Worm (Caenorhabditis elegans): ENCODE results near the gene F40A3.6.

F40A3.6 gene

DNA sequence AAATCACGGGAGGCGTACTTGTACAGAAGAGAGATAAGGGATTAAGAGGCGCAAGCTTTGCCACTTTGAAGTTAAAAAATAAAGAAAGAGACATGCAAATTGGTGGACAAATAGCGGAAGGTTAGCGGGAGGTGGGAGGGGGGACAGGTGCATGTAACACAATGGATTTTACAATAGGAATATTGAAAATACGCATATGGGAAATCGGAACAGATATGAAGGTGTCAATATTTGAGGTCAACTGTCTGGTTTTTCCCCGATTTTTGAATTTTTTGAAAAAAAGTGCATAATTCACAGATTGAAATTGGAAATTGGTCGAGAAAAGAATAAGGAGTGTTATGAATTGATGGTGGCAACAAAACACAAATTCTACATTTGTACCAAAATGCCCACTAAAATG is 31.9 kb downstream of the F40A3.6 start, which contains the start of gene C37C3.17:
TSS of gene C37C3.17 (minus strand) at position 101 of the 400 bp plus-strand sequence.
- TF ChIP-seq nhr-84 (tag; optimal IDR thresholded peaks at IDR 0.05) (no peak), dpl-1 (GFP tag; optimal IDR thresholded peaks at IDR 0.05) (no peak), lin-14 (GFP tag; optimal IDR thresholded peaks at IDR 0.05) (no peak), unc-130 (tag; optimal IDR thresholded peaks at IDR 0.05) (no peak), tlp-1 (tag; optimal IDR thresholded peaks at IDR 0.05) (no peak), mab-9 (GFP tag; IDR thresholded peaks at IDR 0.05) (no peak), hlh-17 (GFP tag; optimal IDR thresholded peaks at IDR 0.05; ENCODE audit: borderline replicate concordance) (no peak), fkh-10 (GFP tag; optimal IDR thresholded peaks at IDR 0.05) (no peak), zip-4 (GFP tag; optimal IDR thresholded peaks at IDR 0.05) (no peak), nhr-77 (tag; optimal IDR thresholded peaks at IDR 0.05) (no peak), aha-1 (tag; optimal IDR thresholded peaks at IDR 0.05) (no peak), nhr-28 (tag; optimal IDR thresholded peaks at IDR 0.05) (no peak), pag-3 (tag; optimal IDR thresholded peaks at IDR 0.05; ENCODE audit: borderline replicate concordance, insufficient read depth) (no peak), hlh-4 (tag; optimal IDR thresholded peaks at IDR 0.05) (no peak), ceh-8 (GFP tag; optimal IDR thresholded peaks at IDR 0.05) (no peak)

DNA sequence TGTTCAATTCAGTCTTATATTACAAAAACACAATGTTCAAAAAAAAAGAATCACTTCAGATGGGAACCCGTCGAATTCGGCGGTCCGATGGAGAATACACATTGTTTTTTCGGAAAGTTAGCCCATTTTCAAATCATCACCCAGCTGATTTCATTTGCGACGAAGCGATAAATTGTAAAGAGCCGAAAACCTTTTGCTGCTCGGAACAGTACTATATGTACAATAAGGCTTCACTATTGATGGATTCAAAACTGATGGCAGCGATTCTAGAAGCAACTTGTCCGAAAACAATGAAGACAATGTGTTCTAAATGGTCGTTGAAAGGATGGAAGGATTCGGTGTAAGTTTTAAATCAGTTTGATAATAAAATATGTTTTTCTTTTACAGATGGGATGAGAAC is 35.7 kb downstream of the F40A3.6 start, which contains the start of gene C37C3.1:
TSS of gene C37C3.1 (plus strand) at position 33 of the 400 bp plus-strand sequence.
- no peak for TF ChIP-seq nhr-85 (tag)
- TF ChIP-seq ama-1 (optimal IDR thresholded peaks at IDR 0.05): peak; percentile 47
- TF ChIP-seq jun-1 (tag; optimal IDR thresholded peaks at IDR 0.05): no peak
- peak in 1 of 2 experiments; percentile 13 for TF ChIP-seq efl-1 (optimal IDR thresholded peaks at IDR 0.05)
- TF ChIP-seq efl-1 (GFP tag; optimal IDR thresholded peaks at IDR 0.05 in 1 of 2): no peak
- no peak for TF ChIP-seq egl-13 (tag; optimal IDR thresholded peaks at IDR 0.05)
- no peak for TF ChIP-seq nhr-12 (tag; optimal IDR thresholded peaks at IDR 0.05)
- no peak for TF ChIP-seq lin-14 (GFP tag; optimal IDR thresholded peaks at IDR 0.05)
- no peak for TF ChIP-seq fos-1 (tag; optimal IDR thresholded peaks at IDR 0.05)
- TF ChIP-seq lsy-2 (tag; optimal IDR thresholded peaks at IDR 0.05): peak in 1 of 2 experiments; percentile 26
- TF ChIP-seq ztf-11 (tag; optimal IDR thresholded peaks at IDR 0.05): no peak

DNA sequence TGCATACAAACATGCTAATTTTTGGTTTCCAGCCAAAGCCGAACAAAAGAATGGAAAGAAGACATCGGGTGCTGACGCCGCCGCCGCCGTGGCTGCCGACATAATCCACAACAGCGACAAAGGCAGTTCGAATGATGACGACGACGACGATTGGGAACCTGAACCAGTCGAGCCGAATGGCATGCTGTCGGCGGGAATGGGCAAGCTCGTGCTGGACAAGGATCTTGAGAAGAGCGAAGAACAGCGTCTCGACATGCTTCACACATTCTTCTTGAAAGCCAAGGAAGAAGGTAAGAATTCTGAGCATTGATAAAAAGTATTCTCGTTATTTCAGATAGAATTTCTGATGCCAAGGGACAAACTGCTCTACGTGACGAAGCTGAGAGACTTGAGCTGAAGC is 37.0 kb downstream of the F40A3.6 start:
- TF ChIP-seq efl-1 (optimal IDR thresholded peaks at IDR 0.05) (no peak), efl-1 (GFP tag; optimal IDR thresholded peaks at IDR 0.05 in 1 of 2) (peak in 1 of 2 experiments; percentile 63), ceh-8 (GFP tag; optimal IDR thresholded peaks at IDR 0.05) (no peak)

DNA sequence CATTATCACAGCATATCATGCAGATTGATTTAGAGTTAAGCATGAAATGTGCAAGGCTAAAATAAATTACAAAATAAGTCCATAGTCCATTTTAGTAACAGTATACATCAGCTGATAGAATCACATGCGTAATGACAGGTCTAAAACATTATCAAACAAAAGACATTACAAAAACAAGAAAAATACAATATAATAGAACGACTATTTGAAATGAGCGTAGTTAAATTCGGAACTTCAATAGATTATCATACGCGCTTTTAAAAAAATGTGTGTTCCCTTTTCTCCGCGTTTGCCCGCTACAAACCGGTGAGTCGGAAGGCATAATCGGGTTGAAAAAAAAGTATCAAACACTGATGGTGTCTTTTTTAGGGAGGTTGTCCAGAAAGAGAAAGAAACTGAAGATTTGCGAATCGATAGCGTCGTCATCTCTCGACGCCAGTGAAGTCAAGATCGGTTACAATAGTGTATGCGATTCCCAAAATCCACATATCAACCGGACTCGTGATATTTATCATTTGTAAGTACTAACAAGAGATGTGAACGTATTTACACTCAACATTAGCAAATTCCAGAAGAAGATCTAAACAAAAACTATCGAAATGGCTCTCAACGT is 38.2 kb downstream of the F40A3.6 start, which contains the start of gene C37C3.2:
TSS of gene C37C3.2 (plus strand) at position 563 of the 613 bp plus-strand sequence.
- TF ChIP-seq lin-15B (tag; optimal IDR thresholded peaks at IDR 0.05) (no peak), ets-5 (GFP tag; IDR thresholded peaks at IDR 0.05) (no peak), nhr-85 (tag) (peak; percentile 39), ceh-63 (GFP tag; optimal IDR thresholded peaks at IDR 0.05) (no peak), hpl-2 (GFP tag; optimal IDR thresholded peaks at IDR 0.05) (no peak), C16A3.4 (tag; optimal IDR thresholded peaks at IDR 0.05) (no peak), lin-35 (GFP tag; optimal IDR thresholded peaks at IDR 0.05) (peak in 1 of 2 experiments; percentile 38)

DNA sequence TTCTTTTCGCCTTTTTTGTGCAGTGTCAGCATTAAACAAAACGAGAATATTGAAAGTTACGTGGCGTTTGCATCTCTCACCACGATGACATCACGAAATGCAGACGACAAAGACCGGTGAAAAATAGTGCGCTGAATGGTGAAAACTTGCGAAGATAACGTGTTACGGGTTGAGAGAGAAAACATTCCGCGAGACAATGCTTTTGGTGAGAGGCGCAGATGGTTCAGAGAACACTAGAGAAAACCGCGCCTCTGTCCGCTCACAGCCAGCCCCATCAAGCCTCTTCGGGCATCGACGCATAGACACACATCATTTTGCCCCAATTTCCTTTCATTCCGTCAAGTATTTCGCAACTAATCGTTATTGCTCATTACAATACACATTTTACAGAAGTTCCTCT is 39.1 kb downstream of the F40A3.6 start, which contains the start of the genes C37C3.9 and C37C3.18:
TSS of gene C37C3.9 (minus strand) at position 98 of the 400 bp plus-strand sequence.
TSS of gene C37C3.18 (plus strand) at position 391 of the 400 bp plus-strand sequence.
- TF ChIP-seq dpl-1 (GFP tag; optimal IDR thresholded peaks at IDR 0.05) (peak; percentile 52 to 60 (median 52)), tbx-2 (tag; optimal IDR thresholded peaks at IDR 0.05) (peak; percentile 78), lin-13 (GFP tag; optimal IDR thresholded peaks at IDR 0.05) (peak; percentile 76), ztf-4 (tag; optimal IDR thresholded peaks at IDR 0.05) (peak; percentile 39), ceh-90 (tag; optimal IDR thresholded peaks at IDR 0.05) (no peak), unc-98 (GFP tag; IDR thresholded peaks at IDR 0.05) (no peak), nhr-47 (tag; optimal IDR thresholded peaks at IDR 0.05) (peak; percentile 85), snpc-4 (tag; optimal IDR thresholded peaks at IDR 0.05) (peak; percentile 60), sup-37 (GFP tag; optimal IDR thresholded peaks at IDR 0.05) (peak; percentile 22), lir-3 (tag; optimal IDR thresholded peaks at IDR 0.05; ENCODE audit: poor library complexity) (no peak), nhr-71 (tag; optimal IDR thresholded peaks at IDR 0.05) (peak; percentile 90), rnt-1 (tag; optimal IDR thresholded peaks at IDR 0.05) (peak; percentile 81), F16B12.6 (tag; optimal IDR thresholded peaks at IDR 0.05) (peak; percentile 32), ceh-63 (GFP tag; optimal IDR thresholded peaks at IDR 0.05) (no peak), swsn-7 (tag; optimal IDR thresholded peaks at IDR 0.05) (peak; percentile 81), unc-30 (tag; optimal IDR thresholded peaks at IDR 0.05) (no peak), unc-130 (tag; optimal IDR thresholded peaks at IDR 0.05) (peak; percentile 51), fkh-10 (GFP tag; optimal IDR thresholded peaks at IDR 0.05) (no peak)
